Worm (Caenorhabditis elegans): ENCODE measurements around the gene ger-1.

The ger-1 gene

ce11 chrIII:7067385-7067896 is at the start of gene ger-1:
ger-1 (minus strand) TSS chrIII:7067477.
- TF ChIP-seq hnd-1 (tag; optimal IDR thresholded peaks at IDR 0.05) (no peak), tbx-11 (GFP tag; IDR thresholded peaks at IDR 0.05) (no peak), tbx-37 (GFP tag; conservative IDR thresholded peaks at IDR 0.05) (no peak), hmbx-1 (tag; optimal IDR thresholded peaks at IDR 0.05) (no peak)

- TF ChIP-seq tbx-11 (GFP tag; IDR thresholded peaks at IDR 0.05): no peak
- no peak for TF ChIP-seq tbx-37 (GFP tag; conservative IDR thresholded peaks at IDR 0.05)
- no peak for TF ChIP-seq scrt-1 (GFP tag; IDR thresholded peaks at IDR 0.05)
Measured at ce11 chrIII:7116615-7117252, 49.5 kb upstream of the ger-1 start.

- TF ChIP-seq B0310.2 (tag; optimal IDR thresholded peaks at IDR 0.05): no peak
- no peak for TF ChIP-seq tra-4 (tag; optimal IDR thresholded peaks at IDR 0.05)
- no peak for TF ChIP-seq pes-1 (GFP tag; IDR thresholded peaks at IDR 0.05)
- no peak for TF ChIP-seq hmg-4 (GFP tag; optimal IDR thresholded peaks at IDR 0.05)
- no peak for TF ChIP-seq hnd-1 (tag; optimal IDR thresholded peaks at IDR 0.05)
- no peak for TF ChIP-seq ceh-13 (GFP tag; optimal IDR thresholded peaks at IDR 0.05)
- TF ChIP-seq ceh-36 (tag; optimal IDR thresholded peaks at IDR 0.05): no peak
- TF ChIP-seq hmbx-1 (tag; optimal IDR thresholded peaks at IDR 0.05): no peak
- TF ChIP-seq tbx-37 (GFP tag; conservative IDR thresholded peaks at IDR 0.05): no peak
- no peak for TF ChIP-seq scrt-1 (GFP tag; IDR thresholded peaks at IDR 0.05)
- TF ChIP-seq sea-1 (GFP tag; conservative IDR thresholded peaks at IDR 0.05): no peak
- no peak for TF ChIP-seq F13C5.2 (tag; optimal IDR thresholded peaks at IDR 0.05)
- TF ChIP-seq ama-1 (optimal IDR thresholded peaks at IDR 0.05): no peak
Measured at ce11 chrIII:7114952-7115488, 47.7 kb upstream of the ger-1 start, which contains the start of gene nhr-10. nhr-10 (minus strand) TSS chrIII:7115438.

- TF ChIP-seq ceh-13 (GFP tag; optimal IDR thresholded peaks at IDR 0.05) (no peak), sea-1 (GFP tag; conservative IDR thresholded peaks at IDR 0.05) (no peak), hmg-4 (GFP tag; optimal IDR thresholded peaks at IDR 0.05) (no peak), pes-1 (GFP tag; IDR thresholded peaks at IDR 0.05) (no peak), hmbx-1 (tag; optimal IDR thresholded peaks at IDR 0.05) (no peak), tbx-37 (GFP tag; conservative IDR thresholded peaks at IDR 0.05) (no peak), aly-1 (tag; optimal IDR thresholded peaks at IDR 0.05) (no peak), tbx-11 (GFP tag; IDR thresholded peaks at IDR 0.05) (no peak), hnd-1 (tag; optimal IDR thresholded peaks at IDR 0.05) (no peak), scrt-1 (GFP tag; IDR thresholded peaks at IDR 0.05) (no peak), ceh-36 (tag; optimal IDR thresholded peaks at IDR 0.05) (no peak), ama-1 (optimal IDR thresholded peaks at IDR 0.05) (no peak)
Measured at ce11 chrIII:7112285-7112684, 45.0 kb upstream of the ger-1 start.

ce11 chrIII:7111793-7112192 is 44.5 kb upstream of the ger-1 start, which contains the start of gene B0280.7:
B0280.7 (minus strand) TSS chrIII:7111893.
- TF ChIP-seq aly-1 (tag; optimal IDR thresholded peaks at IDR 0.05) (no peak), hmbx-1 (tag; optimal IDR thresholded peaks at IDR 0.05) (no peak), scrt-1 (GFP tag; IDR thresholded peaks at IDR 0.05) (no peak), ama-1 (optimal IDR thresholded peaks at IDR 0.05) (no peak), F13C5.2 (tag; optimal IDR thresholded peaks at IDR 0.05) (no peak), pes-1 (GFP tag; IDR thresholded peaks at IDR 0.05) (no peak), flt-1 (GFP tag; IDR thresholded peaks at IDR 0.05) (no peak), tbx-11 (GFP tag; IDR thresholded peaks at IDR 0.05) (no peak), ceh-36 (tag; optimal IDR thresholded peaks at IDR 0.05) (no peak), B0310.2 (tag; optimal IDR thresholded peaks at IDR 0.05) (no peak), sea-1 (GFP tag; conservative IDR thresholded peaks at IDR 0.05) (no peak), hnd-1 (tag; optimal IDR thresholded peaks at IDR 0.05) (no peak), hmg-4 (GFP tag; optimal IDR thresholded peaks at IDR 0.05) (no peak), ets-7 (tag; optimal IDR thresholded peaks at IDR 0.05) (no peak), tbx-37 (GFP tag; conservative IDR thresholded peaks at IDR 0.05) (no peak), ceh-13 (GFP tag; optimal IDR thresholded peaks at IDR 0.05) (no peak)

- no peak for TF ChIP-seq pes-1 (GFP tag; IDR thresholded peaks at IDR 0.05)
- TF ChIP-seq hmbx-1 (tag; optimal IDR thresholded peaks at IDR 0.05): no peak
- no peak for TF ChIP-seq aly-1 (tag; optimal IDR thresholded peaks at IDR 0.05)
- no peak for TF ChIP-seq hnd-1 (tag; optimal IDR thresholded peaks at IDR 0.05)
Measured at ce11 chrIII:7107965-7108364, 40.7 kb upstream of the ger-1 start, which contains the start of gene odd-1. odd-1 (plus strand) TSS chrIII:7108313.

- TF ChIP-seq ceh-36 (tag; optimal IDR thresholded peaks at IDR 0.05): no peak
- no peak for TF ChIP-seq tra-4 (tag; optimal IDR thresholded peaks at IDR 0.05)
- TF ChIP-seq aly-1 (tag; optimal IDR thresholded peaks at IDR 0.05): no peak
- no peak for TF ChIP-seq hmg-4 (GFP tag; optimal IDR thresholded peaks at IDR 0.05)
- TF ChIP-seq F13C5.2 (tag; optimal IDR thresholded peaks at IDR 0.05): no peak
- no peak for TF ChIP-seq ceh-13 (GFP tag; optimal IDR thresholded peaks at IDR 0.05)
- no peak for TF ChIP-seq scrt-1 (GFP tag; IDR thresholded peaks at IDR 0.05)
- no peak for TF ChIP-seq pes-1 (GFP tag; IDR thresholded peaks at IDR 0.05)
- TF ChIP-seq ama-1 (optimal IDR thresholded peaks at IDR 0.05): no peak
- no peak for TF ChIP-seq tbx-37 (GFP tag; conservative IDR thresholded peaks at IDR 0.05)
- no peak for TF ChIP-seq ets-7 (tag; optimal IDR thresholded peaks at IDR 0.05)
- no peak for TF ChIP-seq hmbx-1 (tag; optimal IDR thresholded peaks at IDR 0.05)
- TF ChIP-seq B0310.2 (tag; optimal IDR thresholded peaks at IDR 0.05): no peak
- TF ChIP-seq tbx-11 (GFP tag; IDR thresholded peaks at IDR 0.05): no peak
Measured at ce11 chrIII:7106854-7107253, 39.6 kb upstream of the ger-1 start.

All from whole organism, early embryonic.